In genomic region chr2L:10665603-10666002, dm6 we compare ENCODE assay signal across 3 fruit fly cellular contexts.
A peak's percentile ranks its signal among the peaks of the same experiment; 100 is the strongest.
TF ChIP-seq lines count a peak whose summit lies in the region.

No protein-coding gene starts in this region.

TF ChIP-seq in whole organism, embryonic, 481 proteins besides CTCF, POLR2A, EP300 and RAD21 (continued from another document and continues in another):
- TF ChIP-seq unc-4 (GFP tag; IDR thresholded peaks at IDR 0.05; lab: Robert Waterston, UW; ENCODE audit: partially characterized antibody) (no peak), CG8359 (GFP tag; optimal IDR thresholded peaks at IDR 0.05; lab: Kevin White, UChicago; ENCODE audit: borderline replicate concordance) (no peak), jing (GFP tag; optimal IDR thresholded peaks at IDR 0.05; lab: Kevin White, UChicago) (peak; percentile 70), CG6272 (GFP tag; IDR thresholded peaks at IDR 0.05; lab: Robert Waterston, UW) (peak; percentile 75), CG14441 (GFP tag; IDR thresholded peaks at IDR 0.05; lab: Robert Waterston, UW) (peak; percentile 95), Hr39 (optimal IDR thresholded peaks at IDR 0.05; lab: Kevin White, UChicago) (no peak), CG4328 (GFP tag; optimal IDR thresholded peaks at IDR 0.05; lab: Kevin White, UChicago) (no peak), klu (GFP tag; IDR thresholded peaks at IDR 0.05; lab: Robert Waterston, UW) (no peak), ind (GFP tag; optimal IDR thresholded peaks at IDR 0.05; lab: Kevin White, UChicago) (peak; percentile 88), CG4730 (GFP tag; IDR thresholded peaks at IDR 0.05; lab: Robert Waterston, UW) (peak; percentile 89), tin (GFP tag; optimal IDR thresholded peaks at IDR 0.05; lab: Kevin White, UChicago) (peak; percentile 74), CG16813 (GFP tag; IDR thresholded peaks at IDR 0.05; lab: Robert Waterston, UW; ENCODE audit: partially characterized antibody) (no peak), slbo (GFP tag; IDR thresholded peaks at IDR 0.05; lab: Robert Waterston, UW) (peak; percentile 90), B-H2 (GFP tag; optimal IDR thresholded peaks at IDR 0.05; lab: Kevin White, UChicago) (no peak), slp2 (GFP tag; optimal IDR thresholded peaks at IDR 0.05; lab: Kevin White, UChicago) (peak; percentile 58), CG18764 (GFP tag; optimal IDR thresholded peaks at IDR 0.05; lab: Kevin White, UChicago) (peak; percentile 46), NC2β (GFP tag; optimal IDR thresholded peaks at IDR 0.05; lab: Kevin White, UChicago) (peak; percentile 59), NC2α (GFP tag; optimal IDR thresholded peaks at IDR 0.05; lab: Kevin White, UChicago) (peak; percentile 42), CG1233 (GFP tag; optimal IDR thresholded peaks at IDR 0.05; lab: Kevin White, UChicago) (peak; percentile 60), CG8290 (GFP tag; optimal IDR thresholded peaks at IDR 0.05; lab: Kevin White, UChicago) (peak; percentile 24), CG8290 (tag; optimal IDR thresholded peaks at IDR 0.05; lab: Kevin White, UChicago) (peak in 1 of 2 experiments; percentile 85), HHEX (GFP tag; optimal IDR thresholded peaks at IDR 0.05; lab: Kevin White, UChicago) (peak; percentile 68), Scr (GFP tag; IDR thresholded peaks at IDR 0.05; lab: Robert Waterston, UW; ENCODE audit: partially characterized antibody) (no peak), Neu2 (GFP tag; optimal IDR thresholded peaks at IDR 0.05; lab: Kevin White, UChicago; ENCODE audit: borderline replicate concordance) (no peak), pros (GFP tag; optimal IDR thresholded peaks at IDR 0.05; lab: Kevin White, UChicago) (no peak), Opbp (GFP tag; IDR thresholded peaks at IDR 0.05; lab: Robert Waterston, UW; ENCODE audit: partially characterized antibody) (no peak), sima (GFP tag; optimal IDR thresholded peaks at IDR 0.05; lab: Kevin White, UChicago) (peak; percentile 4), dati (GFP tag; IDR thresholded peaks at IDR 0.05; lab: Robert Waterston, UW) (peak; percentile 6; the same call in 1 of the 2 replicates), Nf-YC (tag; optimal IDR thresholded peaks at IDR 0.05; lab: Kevin White, UChicago) (peak; percentile 47), Sry-β (GFP tag; optimal IDR thresholded peaks at IDR 0.05; lab: Kevin White, UChicago) (no peak), Deaf1 (tag; optimal IDR thresholded peaks at IDR 0.05; lab: Kevin White, UChicago) (peak; percentile 3), sc (optimal IDR thresholded peaks at IDR 0.05; lab: Kevin White, UChicago) (no peak), sc (GFP tag; optimal IDR thresholded peaks at IDR 0.05; lab: Kevin White, UChicago) (no peak), ash1 (GFP tag; optimal IDR thresholded peaks at IDR 0.05; lab: Kevin White, UChicago) (no peak), CG10979 (tag; optimal IDR thresholded peaks at IDR 0.05; lab: Kevin White, UChicago) (no peak), sna (GFP tag; IDR thresholded peaks at IDR 0.05; lab: Robert Waterston, UW; ENCODE audit: partially characterized antibody) (no peak), CG18619 (GFP tag; optimal IDR thresholded peaks at IDR 0.05; lab: Kevin White, UChicago) (peak; percentile 56), dmrt11E (tag; optimal IDR thresholded peaks at IDR 0.05; lab: Kevin White, UChicago) (peak; percentile 50), CG12659 (GFP tag; optimal IDR thresholded peaks at IDR 0.05; lab: Kevin White, UChicago) (peak; percentile 75), Taf1 (GFP tag; IDR thresholded peaks at IDR 0.05; lab: Robert Waterston, UW) (peak; percentile 41; the same call in 1 of the 2 replicates), Doc2 (GFP tag; IDR thresholded peaks at IDR 0.05; lab: Robert Waterston, UW) (peak; percentile 52; the same call in 1 of the 2 replicates), Sox100B (GFP tag; optimal IDR thresholded peaks at IDR 0.05; lab: Kevin White, UChicago) (peak; percentile 63), oc (tag; optimal IDR thresholded peaks at IDR 0.05; lab: Kevin White, UChicago) (peak; percentile 57)

TF ChIP-seq in whole organism, prepupa, 60 proteins besides CTCF, POLR2A, EP300 and RAD21 (continued from another document):
- TF ChIP-seq CG4318 (GFP tag; optimal IDR thresholded peaks at IDR 0.05; lab: Kevin White, UChicago) (peak; percentile 67), fd59A (GFP tag; optimal IDR thresholded peaks at IDR 0.05; lab: Kevin White, UChicago) (peak; percentile 56), CG6854 (GFP tag; optimal IDR thresholded peaks at IDR 0.05; lab: Kevin White, UChicago) (no peak), acj6 (GFP tag; optimal IDR thresholded peaks at IDR 0.05; lab: Kevin White, UChicago) (peak; percentile 80), topi (GFP tag; optimal IDR thresholded peaks at IDR 0.05; lab: Kevin White, UChicago) (peak; percentile 54), dsx (GFP tag; optimal IDR thresholded peaks at IDR 0.05; lab: Kevin White, UChicago; ENCODE audit: poor library complexity, severe bottlenecking) (peak; percentile 61), Blimp-1 (GFP tag; optimal IDR thresholded peaks at IDR 0.05; lab: Kevin White, UChicago) (no peak), CG3032 (tag; optimal IDR thresholded peaks at IDR 0.05; lab: Kevin White, UChicago) (peak; percentile 58), pdm3 (GFP tag; optimal IDR thresholded peaks at IDR 0.05; lab: Kevin White, UChicago) (peak; percentile 86), Eip93F (GFP tag; optimal IDR thresholded peaks at IDR 0.05; lab: Kevin White, UChicago) (no peak), CG6792 (GFP tag; optimal IDR thresholded peaks at IDR 0.05; lab: Kevin White, UChicago) (peak; percentile 74), CG11902 (GFP tag; optimal IDR thresholded peaks at IDR 0.05; lab: Kevin White, UChicago) (peak; percentile 42), CG10669 (GFP tag; optimal IDR thresholded peaks at IDR 0.05; lab: Kevin White, UChicago) (peak; percentile 75), Ets21C (GFP tag; optimal IDR thresholded peaks at IDR 0.05; lab: Kevin White, UChicago) (peak; percentile 9), Ets96B (tag; optimal IDR thresholded peaks at IDR 0.05; lab: Kevin White, UChicago) (peak; percentile 70), Hr4 (GFP tag; optimal IDR thresholded peaks at IDR 0.05; lab: Kevin White, UChicago) (peak; percentile 88), fkh (GFP tag; optimal IDR thresholded peaks at IDR 0.05; lab: Kevin White, UChicago) (peak; percentile 54), CG1621 (tag; optimal IDR thresholded peaks at IDR 0.05; lab: Kevin White, UChicago) (peak; percentile 69), Gug (GFP tag; IDR thresholded peaks at IDR 0.05; lab: Robert Waterston, UW) (peak; percentile 82), Hr38 (GFP tag; optimal IDR thresholded peaks at IDR 0.05; lab: Kevin White, UChicago) (no peak), CG6808 (GFP tag; optimal IDR thresholded peaks at IDR 0.05; lab: Kevin White, UChicago) (peak; percentile 17), vri (GFP tag; optimal IDR thresholded peaks at IDR 0.05; lab: Kevin White, UChicago) (no peak), svp (GFP tag; lab: Kevin White, UChicago) (peak; percentile 68), CG16779 (tag; optimal IDR thresholded peaks at IDR 0.05; lab: Kevin White, UChicago) (peak; percentile 38), spab (GFP tag; optimal IDR thresholded peaks at IDR 0.05; lab: Kevin White, UChicago) (peak; percentile 43), esn (GFP tag; optimal IDR thresholded peaks at IDR 0.05; lab: Kevin White, UChicago) (peak; percentile 55), CG9139 (GFP tag; optimal IDR thresholded peaks at IDR 0.05; lab: Kevin White, UChicago) (peak; percentile 15), Eip78C (GFP tag; lab: Kevin White, UChicago) (peak; percentile 94), Eip75B (GFP tag; optimal IDR thresholded peaks at IDR 0.05; lab: Kevin White, UChicago) (peak; percentile 81), CG15336 (GFP tag; IDR thresholded peaks at IDR 0.05; lab: Robert Waterston, UW) (peak; percentile 84), CG8119 (GFP tag; IDR thresholded peaks at IDR 0.05; lab: Robert Waterston, UW) (peak; percentile 85), fd85E (GFP tag; optimal IDR thresholded peaks at IDR 0.05; lab: Kevin White, UChicago) (no peak), lz (GFP tag; optimal IDR thresholded peaks at IDR 0.05; lab: Kevin White, UChicago) (peak; percentile 52), CG10631 (GFP tag; optimal IDR thresholded peaks at IDR 0.05; lab: Kevin White, UChicago) (peak; percentile 82), ss (GFP tag; optimal IDR thresholded peaks at IDR 0.05; lab: Kevin White, UChicago) (peak; percentile 50 to 57), achi (GFP tag; optimal IDR thresholded peaks at IDR 0.05; lab: Kevin White, UChicago) (peak; percentile 80), Hr39 (GFP tag; optimal IDR thresholded peaks at IDR 0.05; lab: Kevin White, UChicago) (peak; percentile 67)

TF ChIP-seq in whole organism, wandering third instar larva, 38 proteins besides CTCF, POLR2A, EP300 and RAD21 (continued from another document):
- TF ChIP-seq CrebA (GFP tag; optimal IDR thresholded peaks at IDR 0.05; lab: Kevin White, UChicago; ENCODE audit: borderline replicate concordance) = no peak
- TF ChIP-seq foxo (GFP tag; optimal IDR thresholded peaks at IDR 0.05; lab: Kevin White, UChicago) = peak in 1 of 2 experiments; percentile 50
- no peak for TF ChIP-seq lola (GFP tag; optimal IDR thresholded peaks at IDR 0.05; lab: Kevin White, UChicago)
- TF ChIP-seq br (GFP tag; optimal IDR thresholded peaks at IDR 0.05; lab: Kevin White, UChicago) = peak; percentile 12
- no peak for TF ChIP-seq Hr83 (GFP tag; optimal IDR thresholded peaks at IDR 0.05; lab: Kevin White, UChicago; ENCODE audit: poor library complexity, severe bottlenecking)
